Worm (Caenorhabditis elegans) whole organism, L4 larva: ENCODE measurements around the gene F57F4.1.

Experiments used
- aha-1 ChIP-seq: fragments of 150-350 bp; peaks from one replicate; lab custom pipeline; 2014; ENCODE audit warnings: missing biosample characterization, missing genetic modification characterization
- lin-39 ChIP-seq: fragments of 150-350 bp; optimal IDR thresholded peaks from 2 replicates; lab custom pipeline; 2014; ENCODE audit warnings: missing biosample characterization, missing genetic modification reagents, missing genetic modification characterization

F57F4.1 gene

ce11 chrV:6442037-6442436 is 51.8 kb downstream of the F57F4.1 start, which contains the start of gene T05H4.3:
T05H4.3 (plus strand) TSS chrV:6442337.
- TF ChIP-seq lin-39 (tag; lab: Kevin White, UChicago) (no peak), aha-1 (tag; lab: Kevin White, UChicago) (peak; percentile 65)
